Fruit fly (Drosophila melanogaster) whole organism, prepupa: ENCODE data around the gene msd1.
A peak's percentile ranks its signal among the peaks of the same experiment; 100 is the strongest.

Experiments
- CG10631 ChIP-seq: fragments of 200-800 bp; sonication (Bioruptor generic); optimal IDR thresholded peaks from 2 replicates; lab custom pipeline; 2016; ENCODE audit warnings: missing biosample characterization, missing genetic modification characterization
- CG10669 ChIP-seq: fragments of 200-800 bp; sonication (Bioruptor generic); optimal IDR thresholded peaks from 3 replicates; lab custom pipeline; 2018; ENCODE audit warnings: missing biosample characterization, mild to moderate bottlenecking, missing genetic modification characterization, moderate library complexity
- CG11762 ChIP-seq: fragments of 200-800 bp; sonication (Bioruptor generic); optimal IDR thresholded peaks from 3 replicates; lab custom pipeline; 2016; ENCODE audit warnings: missing biosample characterization, missing genetic modification characterization; ENCODE audit not compliant: insufficient read depth
- CG11902 ChIP-seq: fragments of 200-800 bp; sonication (Bioruptor generic); optimal IDR thresholded peaks from 3 replicates; lab custom pipeline; 2016; ENCODE audit warnings: missing biosample characterization, missing genetic modification characterization
- CG15336 ChIP-seq: fragments of 200-800 bp; sonication (Bioruptor generic); IDR thresholded peaks from 2 replicates; pipeline ENCODE4 v1.3.6; 2022; ENCODE audit warnings: missing biosample characterization, missing genetic modification characterization
- CG1621 ChIP-seq: fragments of 200-800 bp; sonication (Bioruptor generic); optimal IDR thresholded peaks from 3 replicates; lab custom pipeline; 2018; ENCODE audit warnings: missing biosample characterization, mild to moderate bottlenecking, missing genetic modification characterization
- CG16779 ChIP-seq: fragments of 200-800 bp; sonication (Bioruptor generic); optimal IDR thresholded peaks from 3 replicates; lab custom pipeline; 2017; ENCODE audit warnings: missing biosample characterization, mild to moderate bottlenecking, missing genetic modification characterization
- CG3032 ChIP-seq: fragments of 200-800 bp; optimal IDR thresholded peaks from 2 replicates; lab custom pipeline; 2019; ENCODE audit warnings: missing biosample characterization, mild to moderate bottlenecking, missing genetic modification characterization, moderate library complexity
- CG31627 ChIP-seq: fragments of 200-800 bp; sonication (Bioruptor generic); optimal IDR thresholded peaks from 3 replicates; lab custom pipeline; 2016; ENCODE audit warnings: missing biosample characterization, missing genetic modification characterization
- CG32006 ChIP-seq: fragments of 200-800 bp; sonication (Bioruptor generic); optimal IDR thresholded peaks from 3 replicates; lab custom pipeline; 2017; ENCODE audit warnings: missing biosample characterization, mild to moderate bottlenecking, missing genetic modification characterization
- CG34406 ChIP-seq: fragments of 200-800 bp; sonication (Bioruptor generic); optimal IDR thresholded peaks from 3 replicates; lab custom pipeline; 2016; ENCODE audit warnings: missing biosample characterization, missing genetic modification characterization
- CG3919 ChIP-seq: fragments of 200-800 bp; sonication (Bioruptor generic); optimal IDR thresholded peaks from 3 replicates; lab custom pipeline; 2016; ENCODE audit warnings: missing biosample characterization, missing genetic modification characterization
- CG4318 ChIP-seq: fragments of 200-800 bp; sonication (Bioruptor generic); optimal IDR thresholded peaks from 3 replicates; lab custom pipeline; 2017; ENCODE audit warnings: missing biosample characterization, mild to moderate bottlenecking, missing genetic modification characterization
- CG6163 ChIP-seq: fragments of 200-800 bp; sonication (Bioruptor generic); IDR thresholded peaks from 3 replicates; pipeline ENCODE4 v1.3.6; 2022; ENCODE audit warnings: missing biosample characterization, missing genetic modification characterization
- CG6276 ChIP-seq: fragments of 200-800 bp; sonication (Bioruptor generic); optimal IDR thresholded peaks from 2 replicates; lab custom pipeline; 2017; ENCODE audit warnings: missing biosample characterization, mild to moderate bottlenecking, missing genetic modification characterization
- CG6792 ChIP-seq: fragments of 200-800 bp; sonication (Bioruptor generic); optimal IDR thresholded peaks from 3 replicates; lab custom pipeline; 2016; ENCODE audit warnings: missing biosample characterization, missing genetic modification characterization
- CG8119 ChIP-seq: fragments of 200-800 bp; sonication (Bioruptor generic); IDR thresholded peaks from 3 replicates; pipeline ENCODE4 v1.3.6; 2022; ENCODE audit warnings: missing biosample characterization, missing genetic modification characterization
- CG8319 ChIP-seq: fragments of 200-800 bp; sonication (Bioruptor generic); optimal IDR thresholded peaks from 3 replicates; lab custom pipeline; 2016; ENCODE audit warnings: missing biosample characterization, missing genetic modification characterization
- CG9139 ChIP-seq: fragments of 200-800 bp; sonication (Bioruptor generic); optimal IDR thresholded peaks from 3 replicates; lab custom pipeline; 2017; ENCODE audit warnings: missing biosample characterization, mild to moderate bottlenecking, missing genetic modification characterization
- Eip75B ChIP-seq: fragments of 200-800 bp; sonication (Bioruptor generic); optimal IDR thresholded peaks from 3 replicates; lab custom pipeline; 2016; ENCODE audit warnings: missing biosample characterization, missing genetic modification characterization
- Eip93F ChIP-seq: fragments of 200-800 bp; sonication (Bioruptor generic); optimal IDR thresholded peaks from 2 replicates; lab custom pipeline; 2016; ENCODE audit warnings: missing biosample characterization, mild to moderate bottlenecking, missing genetic modification characterization
- Ets21C ChIP-seq: fragments of 200-800 bp; sonication (Bioruptor generic); optimal IDR thresholded peaks from 3 replicates; lab custom pipeline; 2016; ENCODE audit warnings: missing biosample characterization, missing genetic modification characterization
- Ets96B ChIP-seq: fragments of 200-800 bp; optimal IDR thresholded peaks from 2 replicates; lab custom pipeline; 2019; ENCODE audit warnings: missing biosample characterization, mild to moderate bottlenecking, missing genetic modification characterization, moderate library complexity
- Gug ChIP-seq: fragments of 200-800 bp; sonication (Bioruptor generic); IDR thresholded peaks from 2 replicates; pipeline ENCODE4 v1.3.6; 2022; ENCODE audit warnings: missing biosample characterization, missing genetic modification characterization
- Hr38 ChIP-seq: sonication (Bioruptor generic); optimal IDR thresholded peaks from 2 replicates; lab custom pipeline; 2016; ENCODE audit warnings: missing biosample characterization, missing genetic modification characterization
- Hr39 ChIP-seq: fragments of 200-800 bp; sonication (Bioruptor generic); optimal IDR thresholded peaks from 2 replicates; lab custom pipeline; 2016; ENCODE audit warnings: missing biosample characterization, missing genetic modification characterization
- Hr4 ChIP-seq: fragments of 200-800 bp; sonication (Bioruptor generic); optimal IDR thresholded peaks from 3 replicates; lab custom pipeline; 2016; ENCODE audit warnings: missing biosample characterization, missing genetic modification characterization
- Met ChIP-seq: fragments of 200-800 bp; sonication (Bioruptor generic); optimal IDR thresholded peaks from 3 replicates; lab custom pipeline; 2016; ENCODE audit warnings: missing biosample characterization, missing genetic modification characterization
- OdsH ChIP-seq: fragments of 200-800 bp; sonication (Bioruptor generic); optimal IDR thresholded peaks from 3 replicates; lab custom pipeline; 2016; ENCODE audit warnings: missing biosample characterization, missing genetic modification characterization
- Smox ChIP-seq: fragments of 200-800 bp; sonication (Bioruptor generic); optimal IDR thresholded peaks from 3 replicates; lab custom pipeline; 2016; ENCODE audit warnings: missing biosample characterization, missing genetic modification characterization
- Sox102F ChIP-seq: fragments of 200-800 bp; sonication (Bioruptor generic); optimal IDR thresholded peaks from 2 replicates; lab custom pipeline; 2016; ENCODE audit warnings: missing biosample characterization, mild to moderate bottlenecking, missing genetic modification characterization
- Sox14 ChIP-seq: fragments of 200-800 bp; sonication (Bioruptor generic); optimal IDR thresholded peaks from 3 replicates; lab custom pipeline; 2016; ENCODE audit warnings: missing biosample characterization, missing genetic modification characterization
- Sox15 ChIP-seq: fragments of 200-800 bp; sonication (Bioruptor generic); optimal IDR thresholded peaks from 3 replicates; lab custom pipeline; 2016; ENCODE audit warnings: missing biosample characterization, missing genetic modification characterization
- achi ChIP-seq: fragments of 200-800 bp; sonication (Bioruptor generic); optimal IDR thresholded peaks from 3 replicates; lab custom pipeline; 2016; ENCODE audit warnings: missing biosample characterization, missing genetic modification characterization
- acj6 ChIP-seq: fragments of 200-800 bp; sonication (Bioruptor generic); optimal IDR thresholded peaks from 3 replicates; lab custom pipeline; 2016; ENCODE audit warnings: missing biosample characterization, missing genetic modification characterization
- cyc ChIP-seq: fragments of 200-800 bp; sonication (Bioruptor generic); optimal IDR thresholded peaks from 3 replicates; lab custom pipeline; 2016; ENCODE audit warnings: missing biosample characterization, missing genetic modification characterization
- dac ChIP-seq: fragments of 200-800 bp; sonication (Bioruptor generic); optimal IDR thresholded peaks from 2 replicates; lab custom pipeline; 2017; ENCODE audit warnings: missing biosample characterization, mild to moderate bottlenecking, missing genetic modification characterization
- dsx ChIP-seq: fragments of 200-800 bp; optimal IDR thresholded peaks from 3 replicates; lab custom pipeline; 2019; ENCODE audit warnings: missing biosample characterization, mild to moderate bottlenecking, missing genetic modification characterization, moderate library complexity; ENCODE audit not compliant: poor library complexity, severe bottlenecking
- eg ChIP-seq: fragments of 200-800 bp; sonication (Bioruptor generic); IDR thresholded peaks from 3 replicates; pipeline ENCODE4 v1.3.6; 2022; ENCODE audit warnings: missing biosample characterization, missing genetic modification characterization
- esn ChIP-seq: fragments of 200-800 bp; sonication (Bioruptor generic); optimal IDR thresholded peaks from 2 replicates; lab custom pipeline; 2016; ENCODE audit warnings: missing biosample characterization, mild to moderate bottlenecking, missing genetic modification characterization, moderate library complexity
- lz ChIP-seq: fragments of 200-800 bp; sonication (Bioruptor generic); optimal IDR thresholded peaks from 3 replicates; lab custom pipeline; 2016; ENCODE audit warnings: missing biosample characterization, missing genetic modification characterization
- net ChIP-seq: fragments of 200-800 bp; sonication (Bioruptor generic); optimal IDR thresholded peaks from 3 replicates; lab custom pipeline; 2016; ENCODE audit warnings: missing biosample characterization, missing genetic modification characterization
- pdm3 ChIP-seq: fragments of 200-800 bp; sonication (Bioruptor generic); optimal IDR thresholded peaks from 3 replicates; lab custom pipeline; 2016; ENCODE audit warnings: missing biosample characterization, missing genetic modification characterization
- spab ChIP-seq: fragments of 200-800 bp; sonication (Bioruptor generic); optimal IDR thresholded peaks from 2 replicates; lab custom pipeline; 2017; ENCODE audit warnings: missing biosample characterization, mild to moderate bottlenecking, missing genetic modification characterization, missing genetic modification reagents
- ss ChIP-seq, 2 experiments: fragments of 200-800 bp; sonication (Bioruptor generic); optimal IDR thresholded peaks; 2 replicates in 1 of 2; 3 replicates in 1 of 2; lab custom pipeline; 2017 to 2018; ENCODE audit warnings: mild to moderate bottlenecking in 2 of 2, missing biosample characterization in 2 of 2, missing genetic modification characterization in 2 of 2, moderate library complexity in 1 of 2
- svp ChIP-seq: fragments of 200-800 bp; sonication (Bioruptor generic); peaks from one replicate; lab custom pipeline; 2016; ENCODE audit warnings: missing biosample characterization, missing genetic modification characterization
- topi ChIP-seq: fragments of 200-800 bp; sonication (Bioruptor generic); optimal IDR thresholded peaks from 3 replicates; lab custom pipeline; 2016; ENCODE audit warnings: missing biosample characterization, missing genetic modification characterization
- vri ChIP-seq: fragments of 200-800 bp; sonication (Bioruptor generic); optimal IDR thresholded peaks from 3 replicates; lab custom pipeline; 2016; ENCODE audit warnings: missing biosample characterization, mild to moderate bottlenecking, missing genetic modification characterization

Gene msd1

DNA sequence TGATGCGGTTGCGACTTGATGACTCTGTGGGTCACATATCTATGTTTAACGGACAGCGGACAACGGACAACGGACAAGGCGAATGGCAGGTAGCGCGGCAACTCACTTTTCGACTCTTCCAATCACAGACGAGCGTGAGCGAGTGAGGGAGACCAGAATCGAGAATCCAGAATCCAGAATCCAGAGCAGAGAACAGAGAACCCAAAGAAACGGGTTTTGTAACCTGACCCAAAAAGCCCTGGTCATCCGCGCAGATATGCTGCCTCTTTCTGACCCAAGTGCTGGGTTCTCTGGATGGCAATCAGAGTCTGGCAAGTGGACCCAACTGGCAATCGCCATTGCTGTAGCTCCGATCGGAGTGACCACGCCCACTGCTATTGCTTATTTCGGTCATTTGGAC lies 32.8 kb downstream of the msd1 start:
- TF ChIP-seq CG15336 (GFP tag; lab: Robert Waterston, UW) (no peak), Sox15 (GFP tag; lab: Kevin White, UChicago) (no peak), CG11762 (GFP tag; lab: Kevin White, UChicago) (no peak), CG8319 (GFP tag; lab: Kevin White, UChicago) (no peak), CG6163 (GFP tag; lab: Robert Waterston, UW) (no peak), CG16779 (no peak), dsx (GFP tag; lab: Kevin White, UChicago) (no peak), net (no peak), CG10631 (GFP tag; lab: Kevin White, UChicago) (no peak), CG32006 (GFP tag; lab: Kevin White, UChicago) (no peak), CG3032 (tag; lab: Kevin White, UChicago) (no peak), svp (GFP tag; lab: Kevin White, UChicago) (no peak), pdm3 (GFP tag; lab: Kevin White, UChicago) (no peak), OdsH (GFP tag; lab: Kevin White, UChicago) (no peak), Ets96B (tag; lab: Kevin White, UChicago) (no peak), ss (GFP tag; optimal IDR thresholded peaks at IDR 0.05; lab: Kevin White, UChicago) (no peak), cyc (GFP tag; lab: Kevin White, UChicago) (no peak), spab (GFP tag; lab: Kevin White, UChicago) (no peak)

DNA sequence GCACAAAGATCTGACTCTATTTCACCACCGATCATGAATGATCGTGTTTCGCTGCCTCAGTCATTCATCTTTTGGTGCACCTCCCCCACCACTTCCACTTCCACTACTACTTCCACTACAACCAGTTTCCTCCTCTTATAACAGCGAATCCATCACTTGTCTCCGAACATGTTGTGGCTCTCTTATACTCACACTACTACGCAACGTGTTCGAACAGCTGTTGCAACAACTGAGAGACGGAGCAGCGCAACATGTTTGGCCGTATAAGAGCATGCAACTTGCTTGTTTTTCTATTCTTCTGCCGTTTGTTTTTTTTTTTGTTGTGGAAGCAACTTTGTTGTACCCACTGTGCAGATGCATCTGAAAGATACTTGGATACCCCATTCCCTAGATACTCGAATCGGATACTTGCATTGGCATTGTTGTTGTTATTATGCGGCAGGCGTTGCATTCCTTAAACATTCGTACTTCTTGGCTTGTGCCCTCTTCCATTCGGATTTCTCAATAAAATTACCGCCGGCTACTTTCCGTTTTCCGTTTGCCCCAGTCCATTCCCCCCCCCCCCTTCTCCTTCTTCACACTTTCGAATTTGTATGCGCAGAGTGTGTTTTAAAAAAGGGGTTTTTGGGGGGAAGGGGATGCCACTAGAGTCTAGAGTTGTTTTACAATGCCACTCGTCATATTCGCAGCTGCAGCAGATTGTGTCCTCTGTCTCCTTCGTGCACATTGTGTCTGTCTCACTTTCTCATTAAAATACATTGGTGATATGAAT lies 35.5 kb downstream of the msd1 start:
- TF ChIP-seq cyc (GFP tag; lab: Kevin White, UChicago) = no peak
- no peak for TF ChIP-seq vri (GFP tag; lab: Kevin White, UChicago)
- TF ChIP-seq CG4318 (GFP tag; lab: Kevin White, UChicago) = no peak
- no peak for TF ChIP-seq Gug (GFP tag; lab: Robert Waterston, UW)
- TF ChIP-seq pdm3 (GFP tag; lab: Kevin White, UChicago) = no peak
- TF ChIP-seq Hr4 (GFP tag; lab: Kevin White, UChicago) = no peak
- no peak for TF ChIP-seq net
- TF ChIP-seq Sox15 (GFP tag; lab: Kevin White, UChicago) = no peak
- TF ChIP-seq esn (GFP tag; lab: Kevin White, UChicago) = no peak
- peak; percentile 16 for TF ChIP-seq CG32006 (GFP tag; lab: Kevin White, UChicago)
- TF ChIP-seq CG16779 = no peak
- no peak for TF ChIP-seq CG10669 (GFP tag; lab: Kevin White, UChicago)
- no peak for TF ChIP-seq topi (GFP tag; lab: Kevin White, UChicago)
- TF ChIP-seq CG9139 = peak; percentile 25
- no peak for TF ChIP-seq Sox14 (GFP tag; lab: Kevin White, UChicago)
- TF ChIP-seq CG6276 (GFP tag; lab: Kevin White, UChicago) = no peak
- no peak for TF ChIP-seq Smox
- peak; percentile 58 for TF ChIP-seq CG8119
- no peak for TF ChIP-seq lz (GFP tag; lab: Kevin White, UChicago)
- TF ChIP-seq CG8319 (GFP tag; lab: Kevin White, UChicago) = no peak
- TF ChIP-seq achi (GFP tag; lab: Kevin White, UChicago) = no peak
- TF ChIP-seq CG31627 (GFP tag; lab: Kevin White, UChicago) = no peak
- TF ChIP-seq Hr39 (GFP tag; lab: Kevin White, UChicago) = no peak
- no peak for TF ChIP-seq dac (GFP tag; lab: Kevin White, UChicago)
- no peak for TF ChIP-seq CG11762 (GFP tag; lab: Kevin White, UChicago)
- TF ChIP-seq Sox102F (GFP tag; lab: Kevin White, UChicago) = no peak
- no peak for TF ChIP-seq CG34406 (GFP tag; lab: Kevin White, UChicago)
- no peak for TF ChIP-seq Eip75B
- TF ChIP-seq Met (GFP tag; lab: Kevin White, UChicago) = no peak
- no peak for TF ChIP-seq CG11902 (GFP tag; lab: Kevin White, UChicago)
- no peak for TF ChIP-seq Ets21C (GFP tag; lab: Kevin White, UChicago)
- no peak for TF ChIP-seq CG3032 (tag; lab: Kevin White, UChicago)
- no peak for TF ChIP-seq Hr38
- no peak for TF ChIP-seq CG10631 (GFP tag; lab: Kevin White, UChicago)
- TF ChIP-seq CG6792 (GFP tag; lab: Kevin White, UChicago) = no peak
- no peak for TF ChIP-seq Eip93F
- peak; percentile 79 for TF ChIP-seq eg (GFP tag; lab: Robert Waterston, UW)
- peak; percentile 47 for TF ChIP-seq CG1621
- no peak for TF ChIP-seq acj6 (GFP tag; lab: Kevin White, UChicago)
- TF ChIP-seq CG3919 (GFP tag; lab: Kevin White, UChicago) = no peak
- TF ChIP-seq CG15336 (GFP tag; lab: Robert Waterston, UW) = peak; percentile 56
